Worm (Caenorhabditis elegans) whole organism, early embryonic: ENCODE results near the gene F36D4.4.

Experiments used
- B0310.2 ChIP-seq: sonication (generic microtip); optimal IDR thresholded peaks from 2 replicates; lab custom pipeline; 2016; ENCODE audit warnings: mild to moderate bottlenecking, missing genetic modification characterization, missing compliant biosample characterization
- F13C5.2 ChIP-seq: sonication (generic microtip); optimal IDR thresholded peaks from 2 replicates; lab custom pipeline; 2017; ENCODE audit warnings: mild to moderate bottlenecking, missing genetic modification characterization, inconsistent platforms, missing compliant biosample characterization
- aly-1 ChIP-seq: sonication (generic microtip); optimal IDR thresholded peaks from 2 replicates; lab custom pipeline; 2016; ENCODE audit warnings: missing genetic modification characterization, missing compliant biosample characterization
- ama-1 ChIP-seq: fragments of 150-350 bp; optimal IDR thresholded peaks from 2 replicates; lab custom pipeline; 2014
- ceh-13 ChIP-seq: fragments of 200-800 bp; sonication (Bioruptor generic); optimal IDR thresholded peaks from 2 replicates; lab custom pipeline; 2018; ENCODE audit warnings: mild to moderate bottlenecking, missing genetic modification characterization, missing compliant biosample characterization
- ceh-36 ChIP-seq: sonication (generic microtip); optimal IDR thresholded peaks from 2 replicates; lab custom pipeline; 2016; ENCODE audit warnings: missing genetic modification characterization, inconsistent platforms, missing compliant biosample characterization
- ets-7 ChIP-seq: sonication (generic microtip); optimal IDR thresholded peaks from 2 replicates; lab custom pipeline; 2016; ENCODE audit warnings: missing genotype, missing genetic modification characterization, missing compliant biosample characterization
- flt-1 ChIP-seq: fragments of 200-800 bp; sonication (Bioruptor generic); IDR thresholded peaks from 2 replicates; pipeline ENCODE4 v1.3.6; 2022; ENCODE audit warnings: missing genetic modification characterization, missing compliant biosample characterization
- hmbx-1 ChIP-seq: sonication (generic microtip); optimal IDR thresholded peaks from 2 replicates; lab custom pipeline; 2016; ENCODE audit warnings: mild to moderate bottlenecking, missing genetic modification characterization, missing compliant biosample characterization
- hmg-4 ChIP-seq: fragments of 200-800 bp; sonication (Bioruptor generic); optimal IDR thresholded peaks from 2 replicates; lab custom pipeline; 2018; ENCODE audit warnings: mild to moderate bottlenecking, missing genetic modification characterization, missing compliant biosample characterization
- hnd-1 ChIP-seq: sonication (generic microtip); optimal IDR thresholded peaks from 2 replicates; lab custom pipeline; 2016; ENCODE audit warnings: missing genetic modification characterization, missing compliant biosample characterization
- pes-1 ChIP-seq: fragments of 200-800 bp; sonication (Bioruptor generic); IDR thresholded peaks from 2 replicates; pipeline ENCODE4 v1.3.6; 2022; ENCODE audit warnings: missing genetic modification reagents, missing genetic modification characterization, missing compliant biosample characterization
- scrt-1 ChIP-seq: fragments of 200-800 bp; sonication (Bioruptor generic); IDR thresholded peaks from 2 replicates; pipeline ENCODE4 v1.3.6; 2022; ENCODE audit warnings: missing genetic modification characterization, missing compliant biosample characterization
- sea-1 ChIP-seq: fragments of 200-800 bp; sonication (Bioruptor generic); conservative IDR thresholded peaks from 2 replicates; pipeline ENCODE4 v1.3.6; 2022; ENCODE audit warnings: missing genetic modification characterization, missing compliant biosample characterization
- tbx-11 ChIP-seq: fragments of 200-800 bp; sonication (Bioruptor generic); IDR thresholded peaks from 2 replicates; pipeline ENCODE4 v1.3.6; 2022; ENCODE audit warnings: missing genetic modification characterization, missing compliant biosample characterization
- tbx-37 ChIP-seq: fragments of 200-800 bp; sonication (Bioruptor generic); conservative IDR thresholded peaks from 2 replicates; pipeline ENCODE4 v1.3.6; 2022; ENCODE audit warnings: missing genetic modification reagents, missing genetic modification characterization, missing compliant biosample characterization
- tra-4 ChIP-seq: sonication (generic microtip); optimal IDR thresholded peaks from 2 replicates; lab custom pipeline; 2017; ENCODE audit warnings: missing genetic modification characterization, missing compliant biosample characterization

F36D4.4 gene

ce11 chrV:9355371-9355770 lies 59.0 kb downstream of the F36D4.4 start, which contains the start of gene ttr-40:
Gene ttr-40 (minus strand): TSS chrV:9355471.
- TF ChIP-seq scrt-1 (GFP tag; lab: Robert Waterston, UW) (no peak), tbx-37 (GFP tag; lab: Robert Waterston, UW) (no peak), pes-1 (no peak), ceh-13 (GFP tag; lab: Kevin White, UChicago) (no peak)

- no peak for TF ChIP-seq hnd-1 (tag; lab: Kevin White, UChicago)
- TF ChIP-seq B0310.2 (tag; lab: Kevin White, UChicago): no peak
- TF ChIP-seq tbx-37 (GFP tag; lab: Robert Waterston, UW): no peak
- TF ChIP-seq hmg-4 (GFP tag; lab: Kevin White, UChicago): no peak
- no peak for TF ChIP-seq ets-7 (tag; lab: Kevin White, UChicago)
- no peak for TF ChIP-seq sea-1 (GFP tag; lab: Robert Waterston, UW)
- TF ChIP-seq tra-4 (tag; lab: Kevin White, UChicago): no peak
- TF ChIP-seq hmbx-1: no peak
- TF ChIP-seq aly-1 (tag; lab: Kevin White, UChicago): no peak
- TF ChIP-seq pes-1: no peak
- TF ChIP-seq scrt-1 (GFP tag; lab: Robert Waterston, UW): no peak
- TF ChIP-seq flt-1 (GFP tag; lab: Robert Waterston, UW): no peak
- no peak for TF ChIP-seq ceh-13 (GFP tag; lab: Kevin White, UChicago)
- TF ChIP-seq ceh-36 (tag; lab: Kevin White, UChicago): no peak
- TF ChIP-seq tbx-11 (GFP tag; lab: Robert Waterston, UW): no peak
- TF ChIP-seq ama-1 (lab: Kevin White, UChicago): no peak
- TF ChIP-seq F13C5.2 (tag; lab: Kevin White, UChicago): no peak
Observed at ce11 chrV:9352947-9353346, 61.5 kb downstream of the F36D4.4 start, which contains the start of gene srx-46. Gene srx-46 (plus strand): TSS chrV:9353247.
